4 fruit fly cellular contexts compared by ENCODE assay signal in genomic region chr3R:13785895-13786294, dm6.
TF ChIP-seq lines count a peak whose summit lies in the region.

No protein-coding gene starts in this region.

- TF ChIP-seq CTCF in whole organism, embryonic (GFP tag; optimal IDR thresholded peaks at IDR 0.05; lab: Kevin White, UChicago), result no peak

TF ChIP-seq in whole organism, 6 proteins besides CTCF, POLR2A, EP300 and RAD21:
- TF ChIP-seq Dll (optimal IDR thresholded peaks at IDR 0.05; lab: Kevin White, UChicago) (peak; percentile 38), EcR (GFP tag; optimal IDR thresholded peaks at IDR 0.05; lab: Kevin White, UChicago) (no peak), pan (optimal IDR thresholded peaks at IDR 0.05; lab: Kevin White, UChicago) (no peak), psq (optimal IDR thresholded peaks at IDR 0.05; lab: Kevin White, UChicago) (no peak)

TF ChIP-seq in whole organism, embryonic, 481 proteins besides CTCF, POLR2A, EP300 and RAD21:
- peak; percentile 27; the same call in 1 of the 2 replicates for TF ChIP-seq Dref (GFP tag; IDR thresholded peaks at IDR 0.05; lab: Robert Waterston, UW)
- no peak for TF ChIP-seq CG12769 (tag; optimal IDR thresholded peaks at IDR 0.05; lab: Kevin White, UChicago)
- TF ChIP-seq kni (GFP tag; optimal IDR thresholded peaks at IDR 0.05; lab: Kevin White, UChicago), result peak; percentile 35
- TF ChIP-seq mld (GFP tag; IDR thresholded peaks at IDR 0.05; lab: Robert Waterston, UW; ENCODE audit: partially characterized antibody), result no peak
- TF ChIP-seq ara (GFP tag; IDR thresholded peaks at IDR 0.05; lab: Robert Waterston, UW), result 0 out of 2 replicates have a peak, but pooled peaks have one; percentile 19
- no peak for TF ChIP-seq CG10543 (GFP tag; optimal IDR thresholded peaks at IDR 0.05; lab: Kevin White, UChicago)
- TF ChIP-seq crol (GFP tag; IDR thresholded peaks at IDR 0.05; lab: Robert Waterston, UW), result 0 out of 2 replicates have a peak, but pooled peaks have one; percentile 9
- TF ChIP-seq Pdp1 (GFP tag; optimal IDR thresholded peaks at IDR 0.05; lab: Kevin White, UChicago), result peak in 1 of 2 experiments; percentile 31

TF ChIP-seq in whole organism, prepupa, 60 proteins besides CTCF, POLR2A, EP300 and RAD21:
- TF ChIP-seq cyc (GFP tag; optimal IDR thresholded peaks at IDR 0.05; lab: Kevin White, UChicago), result no peak
- TF ChIP-seq CG6163 (GFP tag; IDR thresholded peaks at IDR 0.05; lab: Robert Waterston, UW), result peak; percentile 58; the same call in 1 of the 3 replicates
- peak; percentile 54 for TF ChIP-seq Eip75B (GFP tag; optimal IDR thresholded peaks at IDR 0.05; lab: Kevin White, UChicago)
- TF ChIP-seq CG6854 (GFP tag; optimal IDR thresholded peaks at IDR 0.05; lab: Kevin White, UChicago), result peak; percentile 87
- no peak for TF ChIP-seq CG7368 (GFP tag; optimal IDR thresholded peaks at IDR 0.05; lab: Kevin White, UChicago)
- no peak for TF ChIP-seq Ets96B (tag; optimal IDR thresholded peaks at IDR 0.05; lab: Kevin White, UChicago)
- no peak for TF ChIP-seq CG8319 (GFP tag; optimal IDR thresholded peaks at IDR 0.05; lab: Kevin White, UChicago)
- no peak for TF ChIP-seq acj6 (GFP tag; optimal IDR thresholded peaks at IDR 0.05; lab: Kevin White, UChicago)
- TF ChIP-seq Eip78C (GFP tag; lab: Kevin White, UChicago), result peak; percentile 29
- no peak for TF ChIP-seq Met (GFP tag; optimal IDR thresholded peaks at IDR 0.05; lab: Kevin White, UChicago)
- no peak for TF ChIP-seq Ets21C (GFP tag; optimal IDR thresholded peaks at IDR 0.05; lab: Kevin White, UChicago)
- peak; percentile 1 for TF ChIP-seq Blimp-1 (GFP tag; optimal IDR thresholded peaks at IDR 0.05; lab: Kevin White, UChicago)

TF ChIP-seq in whole organism, pupa, 21 proteins besides CTCF, POLR2A, EP300 and RAD21:
- TF ChIP-seq CG13204 (GFP tag; optimal IDR thresholded peaks at IDR 0.05; lab: Kevin White, UChicago) (no peak), CG34367 (tag; optimal IDR thresholded peaks at IDR 0.05; lab: Kevin White, UChicago) (no peak), gl (tag; optimal IDR thresholded peaks at IDR 0.05; lab: Kevin White, UChicago) (no peak), CG15710 (tag; optimal IDR thresholded peaks at IDR 0.05; lab: Kevin White, UChicago) (no peak), CG4496 (GFP tag; IDR thresholded peaks at IDR 0.05; lab: Robert Waterston, UW) (0 out of 3 replicates have a peak, but pooled peaks have one; percentile 46), CG17806 (tag; optimal IDR thresholded peaks at IDR 0.05; lab: Kevin White, UChicago) (no peak), CG14655 (GFP tag; optimal IDR thresholded peaks at IDR 0.05; lab: Kevin White, UChicago) (no peak)
